Worm (Caenorhabditis elegans): ENCODE measurements around the gene D2062.5.
"Not testable (repeated sequence)": the region's sequence is repeated elsewhere in the genome, so short reads cannot be mapped to it uniquely, and the experiment has no call there.

D2062.5 gene

DNA sequence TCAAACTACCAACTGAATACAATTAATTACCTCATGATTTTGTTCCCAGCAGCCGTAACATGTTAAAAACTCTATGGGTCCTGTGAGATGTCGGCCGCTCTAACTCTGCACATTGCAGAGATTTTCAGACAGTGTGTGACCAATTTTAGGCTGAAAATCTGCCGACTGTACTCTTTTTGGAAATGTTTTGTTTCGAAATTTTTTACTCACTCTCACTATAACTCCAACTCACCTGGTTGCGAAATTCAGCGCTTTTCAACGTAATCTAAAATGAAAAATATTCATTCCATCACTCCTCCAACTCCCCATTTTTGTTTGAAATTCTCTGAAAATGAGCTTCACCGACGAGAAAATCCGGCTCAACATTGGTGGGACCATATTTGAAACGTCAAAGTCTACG is 27.0 kb downstream of the D2062.5 start, which contains the start of the genes F22E5.13 and F22E5.6:
TSS of gene F22E5.13 (minus strand) at position 101 of the 400 bp plus-strand sequence.
TSS of gene F22E5.6 (plus strand) at position 297 of the 400 bp plus-strand sequence.
- TF ChIP-seq T07F8.4 (tag; optimal IDR thresholded peaks at IDR 0.05), result no peak
- TF ChIP-seq let-526 (GFP tag; IDR thresholded peaks at IDR 0.05), result no peak
- no peak for TF ChIP-seq bed-1 (GFP tag; IDR thresholded peaks at IDR 0.05)
- no peak for TF ChIP-seq F23B12.7 (tag; optimal IDR thresholded peaks at IDR 0.05; ENCODE audit: insufficient read depth)
- TF ChIP-seq K11D2.4 (GFP tag; IDR thresholded peaks at IDR 0.05), result no peak
- no peak for TF ChIP-seq B0035.1 (tag; optimal IDR thresholded peaks at IDR 0.05)
- no peak for TF ChIP-seq nhr-80 (tag; optimal IDR thresholded peaks at IDR 0.05)

DNA sequence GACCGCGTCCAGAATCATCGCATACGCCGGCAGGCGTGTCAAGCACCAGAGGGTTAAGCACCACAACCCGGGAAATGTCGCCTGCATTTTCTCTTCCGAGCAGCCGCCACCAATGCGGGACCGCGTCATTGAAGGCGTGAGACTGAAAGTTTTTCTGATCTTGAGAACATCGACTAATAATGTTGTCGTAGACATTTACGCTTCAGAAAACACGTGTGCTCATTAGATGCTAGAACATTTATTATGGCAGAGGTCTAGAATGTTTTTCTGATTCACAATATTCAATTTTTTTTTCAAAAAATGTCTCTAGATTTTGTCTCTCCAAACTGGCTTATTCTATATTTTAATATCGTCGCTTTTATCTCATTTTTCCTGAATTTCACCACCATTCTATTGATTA is 34.0 kb downstream of the D2062.5 start, which contains the start of gene sri-47:
TSS of gene sri-47 (plus strand) at position 301 of the 400 bp plus-strand sequence.
- no peak for TF ChIP-seq nhr-120 (GFP tag; IDR thresholded peaks at IDR 0.05)
- 0 out of 2 replicates have a peak, but pooled peaks have one; percentile 37 for TF ChIP-seq zfh-2 (GFP tag; conservative IDR thresholded peaks at IDR 0.05)
- TF ChIP-seq F49E8.2 (tag; optimal IDR thresholded peaks at IDR 0.05; ENCODE audit: insufficient read depth), result no peak
- TF ChIP-seq madf-6 (GFP tag; IDR thresholded peaks at IDR 0.05), result no peak

DNA sequence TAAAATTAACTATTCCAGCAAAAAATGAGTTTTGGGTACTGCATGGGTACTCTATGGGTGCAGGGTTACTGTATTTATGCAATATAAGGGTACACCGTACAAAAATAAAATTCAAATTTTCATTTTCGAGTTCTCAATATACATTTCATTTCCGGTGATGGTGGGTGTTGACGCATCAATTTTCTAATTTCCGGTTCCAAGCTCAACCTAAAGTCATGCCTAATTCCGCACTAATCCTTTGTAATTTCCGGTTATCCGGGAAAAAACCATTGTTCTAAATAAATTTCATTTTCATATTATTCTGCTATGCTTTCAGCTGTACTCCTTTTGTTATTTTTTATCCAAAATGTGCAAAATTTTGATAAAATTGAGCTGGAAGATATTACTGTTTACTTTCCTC is 36.8 kb downstream of the D2062.5 start, which contains the start of gene gcy-21:
TSS of gene gcy-21 (plus strand) at position 301 of the 400 bp plus-strand sequence.
- no peak for TF ChIP-seq F33H1.4 (GFP tag; IDR thresholded peaks at IDR 0.05)

DNA sequence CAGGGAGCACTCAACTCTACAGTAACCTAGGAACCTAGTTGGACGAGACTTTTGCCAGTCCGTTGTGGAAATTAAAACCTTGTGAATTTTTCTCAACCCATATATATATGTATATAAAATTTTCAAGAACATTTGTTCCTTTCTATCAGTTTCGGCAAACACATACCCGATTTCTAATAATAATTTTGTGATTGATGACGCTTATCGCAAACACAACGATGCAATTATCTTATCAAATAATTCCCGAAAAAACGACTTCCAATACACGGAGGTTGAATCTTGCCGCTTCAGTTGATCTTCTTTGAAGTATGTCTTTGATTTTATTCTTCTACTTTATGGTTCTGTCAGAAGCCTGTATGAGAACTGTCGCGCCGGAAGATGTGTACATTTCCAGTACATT is 42.5 kb downstream of the D2062.5 start, which contains the start of gene F22E5.2:
TSS of gene F22E5.2 (plus strand) at position 301 of the 400 bp plus-strand sequence.
- not testable (repeated sequence) for TF ChIP-seq cebp-1 (GFP tag; IDR thresholded peaks at IDR 0.05); cebp-1 (tag; optimal IDR thresholded peaks at IDR 0.05); tlf-1 (GFP tag; optimal IDR thresholded peaks at IDR 0.05); aptf-2 (GFP tag; conservative IDR thresholded peaks at IDR 0.05)

DNA sequence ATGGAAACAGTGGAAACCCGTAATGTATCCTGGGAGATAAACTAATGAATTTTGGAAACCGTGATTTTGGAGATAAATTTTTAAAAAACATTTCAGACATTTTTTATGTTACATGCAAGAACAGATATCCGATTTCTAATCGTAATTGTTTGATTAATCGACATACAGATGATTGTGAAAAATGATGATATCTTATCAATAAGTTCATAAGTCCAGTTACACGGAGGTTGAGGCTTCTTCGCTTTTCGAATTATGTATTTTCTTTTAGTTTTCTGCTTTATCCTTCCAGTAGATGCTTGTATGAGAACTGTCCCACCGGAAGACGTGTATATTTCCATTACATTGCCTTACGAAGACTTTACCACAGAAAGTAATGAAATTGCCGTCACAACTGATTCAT is 43.0 kb downstream of the D2062.5 start, which contains the start of gene F22E5.22:
TSS of gene F22E5.22 (plus strand) at position 301 of the 400 bp plus-strand sequence.
- no peak for TF ChIP-seq ZK185.1 (tag; optimal IDR thresholded peaks at IDR 0.05; ENCODE audit: poor library complexity, severe bottlenecking)
- no peak for TF ChIP-seq athp-1 (tag; optimal IDR thresholded peaks at IDR 0.05)
- no peak for TF ChIP-seq ztf-22 (GFP tag; optimal IDR thresholded peaks at IDR 0.05)
- TF ChIP-seq xnd-1 (tag; optimal IDR thresholded peaks at IDR 0.05), result no peak
- no peak for TF ChIP-seq ceh-100 (GFP tag; IDR thresholded peaks at IDR 0.05)

DNA sequence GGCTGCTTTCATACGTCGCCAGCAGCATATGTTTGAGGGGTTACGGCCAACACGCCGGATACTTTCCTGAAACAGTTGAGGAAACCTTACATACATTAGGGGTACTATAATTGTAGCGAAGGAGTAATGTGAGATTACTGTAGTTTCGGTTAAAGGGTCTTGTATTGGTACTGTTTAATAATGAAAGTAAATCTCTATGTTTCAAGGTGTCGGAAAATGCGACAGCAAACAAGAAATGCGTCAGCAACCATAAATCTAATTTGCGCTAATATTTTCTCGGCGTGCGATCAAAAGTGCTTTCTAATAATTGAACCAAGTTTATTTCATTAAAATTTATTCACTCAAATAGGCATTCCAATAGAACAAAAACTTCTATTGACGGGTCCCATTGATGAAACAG is 49.7 kb downstream of the D2062.5 start, which contains the start of gene sri-57:
TSS of gene sri-57 (minus strand) at position 101 of the 400 bp plus-strand sequence.
- TF ChIP-seq lin-40 (tag; optimal IDR thresholded peaks at IDR 0.05); egl-18 (GFP tag; IDR thresholded peaks at IDR 0.05); bed-1 (GFP tag; IDR thresholded peaks at IDR 0.05): not testable (repeated sequence)
